Fruit fly (Drosophila melanogaster): ENCODE measurements around the gene CG2124.

The CG2124 gene

dm6 chrX:10607629-10608028 is 11.7 kb downstream of the CG2124 start:
- TF ChIP-seq Hr96 (GFP tag; optimal IDR thresholded peaks at IDR 0.05), result no peak
- no peak for TF ChIP-seq toe (GFP tag; optimal IDR thresholded peaks at IDR 0.05)
- no peak for TF ChIP-seq Mnt (GFP tag; optimal IDR thresholded peaks at IDR 0.05)
- TF ChIP-seq bab1 (GFP tag; optimal IDR thresholded peaks at IDR 0.05), result no peak
- no peak for TF ChIP-seq cic (GFP tag; optimal IDR thresholded peaks at IDR 0.05)
- TF ChIP-seq CG5204 (GFP tag; optimal IDR thresholded peaks at IDR 0.05), result no peak
- TF ChIP-seq CG33017 (tag; optimal IDR thresholded peaks at IDR 0.05), result no peak
- TF ChIP-seq CG14711 (tag; optimal IDR thresholded peaks at IDR 0.05), result no peak
- TF ChIP-seq kay (GFP tag; ENCODE audit: borderline replicate concordance), result no peak
- TF ChIP-seq tj (GFP tag; optimal IDR thresholded peaks at IDR 0.05), result no peak
- no peak for TF ChIP-seq Crg-1 (GFP tag; optimal IDR thresholded peaks at IDR 0.05)
- TF ChIP-seq ovo (GFP tag; optimal IDR thresholded peaks at IDR 0.05), result no peak
- no peak for TF ChIP-seq CG1620 (GFP tag; optimal IDR thresholded peaks at IDR 0.05)
- TF ChIP-seq Clk (GFP tag; optimal IDR thresholded peaks at IDR 0.05), result no peak
- TF ChIP-seq CG7101 (tag; optimal IDR thresholded peaks at IDR 0.05), result no peak
- TF ChIP-seq pad (GFP tag; optimal IDR thresholded peaks at IDR 0.05), result no peak
- no peak for TF ChIP-seq CG11617 (GFP tag; optimal IDR thresholded peaks at IDR 0.05)
- TF ChIP-seq CG7045 (GFP tag; optimal IDR thresholded peaks at IDR 0.05), result no peak
- no peak for TF ChIP-seq cnc (optimal IDR thresholded peaks at IDR 0.05)
- TF ChIP-seq CG12768 (GFP tag; optimal IDR thresholded peaks at IDR 0.05), result no peak

- TF ChIP-seq CG1620 (GFP tag; optimal IDR thresholded peaks at IDR 0.05) (no peak), bab1 (GFP tag; optimal IDR thresholded peaks at IDR 0.05) (no peak), cnc (optimal IDR thresholded peaks at IDR 0.05) (no peak), CG7045 (GFP tag; optimal IDR thresholded peaks at IDR 0.05) (no peak), CG11617 (GFP tag; optimal IDR thresholded peaks at IDR 0.05) (no peak), ovo (GFP tag; optimal IDR thresholded peaks at IDR 0.05) (no peak), Hr96 (GFP tag; optimal IDR thresholded peaks at IDR 0.05) (no peak), Clk (GFP tag; optimal IDR thresholded peaks at IDR 0.05) (no peak), CG33017 (tag; optimal IDR thresholded peaks at IDR 0.05) (no peak), Mnt (GFP tag; optimal IDR thresholded peaks at IDR 0.05) (no peak), toe (GFP tag; optimal IDR thresholded peaks at IDR 0.05) (no peak), tj (GFP tag; optimal IDR thresholded peaks at IDR 0.05) (no peak), pad (GFP tag; optimal IDR thresholded peaks at IDR 0.05) (no peak), CG14711 (tag; optimal IDR thresholded peaks at IDR 0.05) (no peak), cic (GFP tag; optimal IDR thresholded peaks at IDR 0.05) (no peak), CG7101 (tag; optimal IDR thresholded peaks at IDR 0.05) (no peak), CG5204 (GFP tag; optimal IDR thresholded peaks at IDR 0.05) (no peak), Crg-1 (GFP tag; optimal IDR thresholded peaks at IDR 0.05) (no peak), CG12768 (GFP tag; optimal IDR thresholded peaks at IDR 0.05) (no peak), kay (GFP tag; ENCODE audit: borderline replicate concordance) (no peak)
Observed at dm6 chrX:10613568-10613967, 17.6 kb downstream of the CG2124 start.

dm6 chrX:10615215-10615614 is 19.3 kb downstream of the CG2124 start:
- no peak for TF ChIP-seq kay (GFP tag; ENCODE audit: borderline replicate concordance)
- no peak for TF ChIP-seq CG12768 (GFP tag; optimal IDR thresholded peaks at IDR 0.05)
- TF ChIP-seq cic (GFP tag; optimal IDR thresholded peaks at IDR 0.05), result no peak
- no peak for TF ChIP-seq Clk (GFP tag; optimal IDR thresholded peaks at IDR 0.05)
- TF ChIP-seq CG7101 (tag; optimal IDR thresholded peaks at IDR 0.05), result no peak
- no peak for TF ChIP-seq pad (GFP tag; optimal IDR thresholded peaks at IDR 0.05)
- peak; percentile 0 for TF ChIP-seq toe (GFP tag; optimal IDR thresholded peaks at IDR 0.05)
- TF ChIP-seq cnc (optimal IDR thresholded peaks at IDR 0.05), result no peak
- no peak for TF ChIP-seq Hr96 (GFP tag; optimal IDR thresholded peaks at IDR 0.05)
- TF ChIP-seq tj (GFP tag; optimal IDR thresholded peaks at IDR 0.05), result no peak
- TF ChIP-seq CG33017 (tag; optimal IDR thresholded peaks at IDR 0.05), result no peak
- no peak for TF ChIP-seq Mnt (GFP tag; optimal IDR thresholded peaks at IDR 0.05)
- no peak for TF ChIP-seq CG11617 (GFP tag; optimal IDR thresholded peaks at IDR 0.05)
- peak; percentile 22 for TF ChIP-seq CG7045 (GFP tag; optimal IDR thresholded peaks at IDR 0.05)
- TF ChIP-seq ovo (GFP tag; optimal IDR thresholded peaks at IDR 0.05), result no peak
- TF ChIP-seq bab1 (GFP tag; optimal IDR thresholded peaks at IDR 0.05), result no peak
- TF ChIP-seq CG5204 (GFP tag; optimal IDR thresholded peaks at IDR 0.05), result peak; percentile 57
- TF ChIP-seq CG1620 (GFP tag; optimal IDR thresholded peaks at IDR 0.05), result no peak
- TF ChIP-seq CG14711 (tag; optimal IDR thresholded peaks at IDR 0.05), result no peak
- no peak for TF ChIP-seq Crg-1 (GFP tag; optimal IDR thresholded peaks at IDR 0.05)

dm6 chrX:10618491-10618890 is 22.6 kb downstream of the CG2124 start:
- TF ChIP-seq pad (GFP tag; optimal IDR thresholded peaks at IDR 0.05) (no peak), CG5204 (GFP tag; optimal IDR thresholded peaks at IDR 0.05) (no peak), CG12768 (GFP tag; optimal IDR thresholded peaks at IDR 0.05) (no peak), CG14711 (tag; optimal IDR thresholded peaks at IDR 0.05) (no peak), CG7045 (GFP tag; optimal IDR thresholded peaks at IDR 0.05) (no peak), Hr96 (GFP tag; optimal IDR thresholded peaks at IDR 0.05) (no peak), cnc (optimal IDR thresholded peaks at IDR 0.05) (no peak), CG11617 (GFP tag; optimal IDR thresholded peaks at IDR 0.05) (no peak), Mnt (GFP tag; optimal IDR thresholded peaks at IDR 0.05) (no peak), bab1 (GFP tag; optimal IDR thresholded peaks at IDR 0.05) (no peak), ovo (GFP tag; optimal IDR thresholded peaks at IDR 0.05) (no peak), Crg-1 (GFP tag; optimal IDR thresholded peaks at IDR 0.05) (no peak)

- peak; percentile 73 for TF ChIP-seq CG7101 (tag; optimal IDR thresholded peaks at IDR 0.05)
- no peak for TF ChIP-seq ovo (GFP tag; optimal IDR thresholded peaks at IDR 0.05)
- peak; percentile 41 for TF ChIP-seq CG14711 (tag; optimal IDR thresholded peaks at IDR 0.05)
- TF ChIP-seq CG5204 (GFP tag; optimal IDR thresholded peaks at IDR 0.05), result peak; percentile 59
- TF ChIP-seq CG12768 (GFP tag; optimal IDR thresholded peaks at IDR 0.05), result peak; percentile 62
- no peak for TF ChIP-seq cic (GFP tag; optimal IDR thresholded peaks at IDR 0.05)
- no peak for TF ChIP-seq Crg-1 (GFP tag; optimal IDR thresholded peaks at IDR 0.05)
- peak; percentile 63 for TF ChIP-seq CG7045 (GFP tag; optimal IDR thresholded peaks at IDR 0.05)
- peak; percentile 63 for TF ChIP-seq Clk (GFP tag; optimal IDR thresholded peaks at IDR 0.05)
- TF ChIP-seq bab1 (GFP tag; optimal IDR thresholded peaks at IDR 0.05), result no peak
- TF ChIP-seq CG1620 (GFP tag; optimal IDR thresholded peaks at IDR 0.05), result no peak
- TF ChIP-seq Mnt (GFP tag; optimal IDR thresholded peaks at IDR 0.05), result no peak
- TF ChIP-seq CG11617 (GFP tag; optimal IDR thresholded peaks at IDR 0.05), result peak; percentile 57
- peak; percentile 44 for TF ChIP-seq toe (GFP tag; optimal IDR thresholded peaks at IDR 0.05)
- TF ChIP-seq tj (GFP tag; optimal IDR thresholded peaks at IDR 0.05), result peak; percentile 18
- TF ChIP-seq Hr96 (GFP tag; optimal IDR thresholded peaks at IDR 0.05), result peak; percentile 64
- peak; percentile 45 for TF ChIP-seq pad (GFP tag; optimal IDR thresholded peaks at IDR 0.05)
- no peak for TF ChIP-seq kay (GFP tag; ENCODE audit: borderline replicate concordance)
- peak; percentile 55 for TF ChIP-seq CG33017 (tag; optimal IDR thresholded peaks at IDR 0.05)
Observed at dm6 chrX:10620144-10621005, 24.5 kb downstream of the CG2124 start, which contains the start of gene CG43347. CG43347 (minus strand) TSS chrX:10620190.

Measured in whole organism, adult.